Fruit fly (Drosophila melanogaster): ENCODE measurements around the gene lush.
A peak's percentile ranks its signal among the peaks of the same experiment; 100 is the strongest.

lush gene

dm6 chr3L:19560695-19561246 is 45.1 kb downstream of the lush start (continued):
- TF ChIP-seq Ssrp (tag; optimal IDR thresholded peaks at IDR 0.05), result peak; percentile 94
- TF ChIP-seq CG13775 (GFP tag; optimal IDR thresholded peaks at IDR 0.05), result peak; percentile 95
- peak in 1 of 2 experiments; percentile 92 for TF ChIP-seq Eip74EF (GFP tag; optimal IDR thresholded peaks at IDR 0.05)
- TF ChIP-seq Taf1 (GFP tag; IDR thresholded peaks at IDR 0.05), result peak; percentile 77
- peak; percentile 89 for TF ChIP-seq CG8944 (GFP tag; optimal IDR thresholded peaks at IDR 0.05)
- TF ChIP-seq NC2α (GFP tag; optimal IDR thresholded peaks at IDR 0.05), result peak; percentile 87
- TF ChIP-seq Asciz (GFP tag; optimal IDR thresholded peaks at IDR 0.05), result peak; percentile 93
- peak; percentile 97 for TF ChIP-seq Xrp1 (GFP tag; IDR thresholded peaks at IDR 0.05)
- TF ChIP-seq sr (GFP tag; IDR thresholded peaks at IDR 0.05), result peak; percentile 71; the same call in 2 of the 3 replicates
- TF ChIP-seq crol (GFP tag; IDR thresholded peaks at IDR 0.05), result peak; percentile 53
- TF ChIP-seq run (tag; optimal IDR thresholded peaks at IDR 0.05), result peak; percentile 88
- TF ChIP-seq amos (GFP tag; IDR thresholded peaks at IDR 0.05; ENCODE audit: partially characterized antibody), result no peak
- peak; percentile 92 for TF ChIP-seq CG3726 (GFP tag; IDR thresholded peaks at IDR 0.05)
- no peak for TF ChIP-seq Dll (GFP tag; IDR thresholded peaks at IDR 0.05; ENCODE audit: partially characterized antibody)
- peak; percentile 91 for TF ChIP-seq NFAT (GFP tag; IDR thresholded peaks at IDR 0.05)
- TF ChIP-seq Antp (GFP tag; optimal IDR thresholded peaks at IDR 0.05), result peak; percentile 88
- peak; percentile 95 for TF ChIP-seq CG10209 (GFP tag; optimal IDR thresholded peaks at IDR 0.05)
- peak; percentile 93 for TF ChIP-seq Mad (GFP tag; optimal IDR thresholded peaks at IDR 0.05)
- TF ChIP-seq pzg (GFP tag; optimal IDR thresholded peaks at IDR 0.05), result no peak
- TF ChIP-seq Chrac-16 (GFP tag; optimal IDR thresholded peaks at IDR 0.05), result peak; percentile 96
- TF ChIP-seq inv (GFP tag; IDR thresholded peaks at IDR 0.05; ENCODE audit: partially characterized antibody), result no peak
- peak; percentile 96 for TF ChIP-seq oc (tag; optimal IDR thresholded peaks at IDR 0.05)
- peak; percentile 88 for TF ChIP-seq jumu (GFP tag; optimal IDR thresholded peaks at IDR 0.05)
- TF ChIP-seq CG11696 (GFP tag; IDR thresholded peaks at IDR 0.05), result peak; percentile 85; the same call in 1 of the 2 replicates
- TF ChIP-seq CG18262 (tag; optimal IDR thresholded peaks at IDR 0.05), result peak; percentile 95
- peak; percentile 96 for TF ChIP-seq CG17359 (tag; optimal IDR thresholded peaks at IDR 0.05)
- peak; percentile 96 for TF ChIP-seq CG14014 (GFP tag; IDR thresholded peaks at IDR 0.05)
- TF ChIP-seq prd (optimal IDR thresholded peaks at IDR 0.05), result no peak
- TF ChIP-seq prd (GFP tag; IDR thresholded peaks at IDR 0.05), result peak; percentile 99
- peak; percentile 93 for TF ChIP-seq Dek (tag; optimal IDR thresholded peaks at IDR 0.05)
- TF ChIP-seq CG4820 (GFP tag; optimal IDR thresholded peaks at IDR 0.05), result peak; percentile 95
- TF ChIP-seq B-H2 (GFP tag; optimal IDR thresholded peaks at IDR 0.05), result peak; percentile 95
- peak; percentile 94 for TF ChIP-seq trem (tag; optimal IDR thresholded peaks at IDR 0.05)
- TF ChIP-seq CG11695 (GFP tag; IDR thresholded peaks at IDR 0.05), result peak; percentile 95
- peak; percentile 91 for TF ChIP-seq Six4 (GFP tag; optimal IDR thresholded peaks at IDR 0.05)
- peak; percentile 97 for TF ChIP-seq CG13424 (tag; optimal IDR thresholded peaks at IDR 0.05)
- peak; percentile 73 for TF ChIP-seq CG6654 (GFP tag; optimal IDR thresholded peaks at IDR 0.05)
- TF ChIP-seq CG9437 (GFP tag; optimal IDR thresholded peaks at IDR 0.05), result peak; percentile 85
- TF ChIP-seq CG33557 (GFP tag; optimal IDR thresholded peaks at IDR 0.05), result peak; percentile 97
- peak; percentile 99 for TF ChIP-seq fd102C (GFP tag; optimal IDR thresholded peaks at IDR 0.05)
- peak; percentile 87 for TF ChIP-seq kni (GFP tag; optimal IDR thresholded peaks at IDR 0.05)
- peak; percentile 86 for TF ChIP-seq Gug (GFP tag; IDR thresholded peaks at IDR 0.05)
- TF ChIP-seq mld (GFP tag; IDR thresholded peaks at IDR 0.05; ENCODE audit: partially characterized antibody), result no peak
- peak; percentile 97 for TF ChIP-seq gsb-n (tag; optimal IDR thresholded peaks at IDR 0.05)
- TF ChIP-seq nom (GFP tag; optimal IDR thresholded peaks at IDR 0.05), result peak; percentile 98
- peak; percentile 84 for TF ChIP-seq Hand (GFP tag; optimal IDR thresholded peaks at IDR 0.05)
- TF ChIP-seq stwl (tag; optimal IDR thresholded peaks at IDR 0.05), result peak; percentile 71
- TF ChIP-seq HLH4C (GFP tag; IDR thresholded peaks at IDR 0.05; ENCODE audit: partially characterized antibody), result no peak
- peak; percentile 86 for TF ChIP-seq Nf-YA (GFP tag; IDR thresholded peaks at IDR 0.05)
